Worm (Caenorhabditis elegans) whole organism, L1 larva: Measurements from ENCODE around the gene ptc-3.

Experiments used
- aly-2 ChIP-seq: fragments of 150-350 bp; optimal IDR thresholded peaks from 2 replicates; lab custom pipeline; 2014; ENCODE audit warnings: missing biosample characterization, missing genetic modification characterization
- ceh-88 ChIP-seq: fragments of 200-800 bp; sonication (Bioruptor generic); IDR thresholded peaks from 2 replicates; pipeline ENCODE4 v1.3.6; 2022; ENCODE audit warnings: missing genetic modification characterization, missing compliant biosample characterization
- fkh-10 ChIP-seq: sonication (generic microtip); optimal IDR thresholded peaks from 2 replicates; lab custom pipeline; 2017; ENCODE audit warnings: missing biosample characterization, missing genetic modification reagents, missing genetic modification characterization
- isw-1 ChIP-seq: fragments of 200-800 bp; sonication (Bioruptor generic); IDR thresholded peaks from 2 replicates; pipeline ENCODE4 v1.3.6; 2022; ENCODE audit warnings: missing genetic modification characterization, missing compliant biosample characterization
- lin-15B ChIP-seq: fragments of 150-350 bp; sonication (generic microtip); optimal IDR thresholded peaks from 3 replicates; lab custom pipeline; 2014; ENCODE audit warnings: missing biosample characterization, missing genetic modification characterization
- nhr-11 ChIP-seq: fragments of 150-350 bp; optimal IDR thresholded peaks from 2 replicates; lab custom pipeline; 2014; ENCODE audit warnings: missing biosample characterization, missing genetic modification characterization
- nhr-19 ChIP-seq: fragments of 200-800 bp; sonication (Bioruptor generic); conservative IDR thresholded peaks from 2 replicates; pipeline ENCODE4 v1.3.6; 2022; ENCODE audit warnings: missing genetic modification characterization, missing compliant biosample characterization
- nhr-76 ChIP-seq: sonication (generic microtip); optimal IDR thresholded peaks from 2 replicates; lab custom pipeline; 2017; ENCODE audit warnings: missing biosample characterization, missing genetic modification characterization
- pqm-1 ChIP-seq: sonication (generic microtip); optimal IDR thresholded peaks from 3 replicates; lab custom pipeline; 2017; ENCODE audit warnings: missing biosample characterization, missing genetic modification characterization
- snpc-4 ChIP-seq: fragments of 150-350 bp; optimal IDR thresholded peaks from 2 replicates; lab custom pipeline; 2014; ENCODE audit warnings: missing biosample characterization, missing genetic modification characterization
- tbx-2 ChIP-seq: sonication (generic microtip); optimal IDR thresholded peaks from 2 replicates; lab custom pipeline; 2016; ENCODE audit warnings: missing genetic modification characterization, missing compliant biosample characterization
- unc-62 ChIP-seq: fragments of 150-350 bp; optimal IDR thresholded peaks from 2 replicates; lab custom pipeline; 2014; ENCODE audit warnings: missing biosample characterization, missing genetic modification reagents, missing genetic modification characterization
- zag-1 ChIP-seq: fragments of 150-350 bp; optimal IDR thresholded peaks from 2 replicates; lab custom pipeline; 2014; ENCODE audit warnings: missing biosample characterization, missing genetic modification characterization
- ztf-11 ChIP-seq, 2 experiments: sonication (generic microtip); optimal IDR thresholded peaks; 2 replicates each; lab custom pipeline; 2016 to 2017; ENCODE audit warnings: missing genetic modification characterization in 2 of 2, missing biosample characterization in 1 of 2, missing compliant biosample characterization in 1 of 2

DNA sequence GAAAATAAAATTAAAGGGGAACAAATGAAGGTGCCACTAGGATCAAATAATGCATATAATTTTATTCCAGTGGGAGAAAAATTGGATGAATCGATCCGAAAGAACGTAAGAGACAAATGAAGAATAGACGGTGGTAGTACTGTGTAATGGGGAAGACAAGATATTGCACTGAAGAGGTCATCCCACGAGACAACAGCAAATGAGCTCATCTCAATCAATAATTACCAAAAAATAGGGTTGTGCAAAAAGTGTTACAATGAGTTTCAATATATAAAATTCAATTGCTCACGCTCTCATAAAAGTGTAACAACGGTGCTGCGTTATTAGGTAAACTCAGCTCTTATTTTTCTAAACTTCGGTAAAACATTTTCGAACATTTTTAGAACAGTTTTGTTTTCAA lies 15.5 kb downstream of the ptc-3 start, which contains the start of gene K12H6.7:
- TF ChIP-seq unc-62 (GFP tag; lab: Kevin White, UChicago) (no peak), tbx-2 (tag; lab: Kevin White, UChicago) (no peak), nhr-11 (tag; lab: Kevin White, UChicago) (no peak), ceh-88 (GFP tag; lab: Robert Waterston, UW) (no peak), lin-15B (tag; lab: Kevin White, UChicago) (no peak), aly-2 (tag; lab: Kevin White, UChicago) (no peak), snpc-4 (no peak), nhr-76 (tag; lab: Kevin White, UChicago) (no peak), pqm-1 (no peak), ztf-11 (tag; optimal IDR thresholded peaks at IDR 0.05; lab: Kevin White, UChicago) (no peak), nhr-19 (GFP tag; lab: Robert Waterston, UW) (no peak), zag-1 (tag; lab: Kevin White, UChicago) (no peak), fkh-10 (GFP tag; lab: Kevin White, UChicago) (no peak), isw-1 (GFP tag; lab: Robert Waterston, UW) (no peak)
